Worm (Caenorhabditis elegans) whole organism, midembryonic: ENCODE data around the gene fipr-29.

Source experiments
- T22C8.4 ChIP-seq: fragments of 200-800 bp; sonication (Bioruptor generic); IDR thresholded peaks from 2 replicates; pipeline ENCODE4 v1.3.6; 2022; ENCODE audit warnings: missing genetic modification characterization, missing compliant biosample characterization
- cog-1 ChIP-seq: sonication (generic microtip); optimal IDR thresholded peaks from 2 replicates; lab custom pipeline; 2016; ENCODE audit warnings: missing genetic modification characterization, missing compliant biosample characterization
- flt-1 ChIP-seq: fragments of 200-800 bp; sonication (Bioruptor generic); IDR thresholded peaks from 2 replicates; pipeline ENCODE4 v1.3.6; 2022; ENCODE audit warnings: missing genetic modification characterization, missing compliant biosample characterization
- klf-2 ChIP-seq: fragments of 200-800 bp; sonication (Bioruptor generic); conservative IDR thresholded peaks from 2 replicates; pipeline ENCODE4 v1.3.6; 2022; ENCODE audit warnings: missing genetic modification reagents, missing genetic modification characterization, missing compliant biosample characterization
- med-1 ChIP-seq: sonication (generic microtip); optimal IDR thresholded peaks from 2 replicates; lab custom pipeline; 2017; ENCODE audit warnings: missing genetic modification characterization, mild to moderate bottlenecking, missing compliant biosample characterization, antibody characterized with exemption, missing genetic modification reagents; ENCODE audit not compliant: insufficient read depth
- ref-1 ChIP-seq: fragments of 200-800 bp; sonication (Bioruptor generic); conservative IDR thresholded peaks from 2 replicates; pipeline ENCODE4 v1.3.6; 2022; ENCODE audit warnings: missing genetic modification reagents, missing genetic modification characterization, missing compliant biosample characterization
- tab-1 ChIP-seq: fragments of 200-800 bp; sonication (Bioruptor generic); IDR thresholded peaks from 2 replicates; pipeline ENCODE4 v1.3.6; 2022; ENCODE audit warnings: missing genetic modification characterization, missing compliant biosample characterization
- ztf-23 ChIP-seq: fragments of 200-800 bp; sonication (Bioruptor generic); IDR thresholded peaks from 2 replicates; pipeline ENCODE4 v1.3.6; 2022; ENCODE audit warnings: missing genetic modification reagents, missing genetic modification characterization, missing compliant biosample characterization
- ztf-29 ChIP-seq: fragments of 200-800 bp; sonication (Bioruptor generic); IDR thresholded peaks from 2 replicates; pipeline ENCODE4 v1.3.6; 2022; ENCODE audit warnings: missing genetic modification reagents, missing genetic modification characterization, missing compliant biosample characterization

Gene fipr-29

DNA sequence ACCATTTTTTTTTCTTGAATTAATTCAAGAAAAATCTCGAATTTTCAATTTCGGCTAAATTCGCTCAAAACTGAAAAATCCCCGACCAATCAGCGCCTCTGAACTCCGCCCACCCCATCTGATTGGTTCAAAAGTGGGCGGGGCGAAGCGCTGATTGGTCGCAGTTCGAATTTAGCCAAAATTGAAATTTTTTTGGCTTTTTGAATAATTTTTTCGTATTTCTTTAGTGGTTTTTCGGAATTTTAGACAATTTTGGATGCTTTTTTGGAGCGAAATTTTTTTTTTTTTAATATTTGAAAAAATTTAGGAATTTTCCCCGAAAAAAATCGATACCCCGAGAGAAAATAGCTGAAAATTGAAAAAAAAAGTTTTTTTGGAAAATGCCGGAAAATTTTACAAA lies 26.2 kb downstream of the fipr-29 start:
- TF ChIP-seq T22C8.4 (GFP tag; lab: Robert Waterston, UW) = no peak
- TF ChIP-seq ztf-29 (GFP tag; lab: Robert Waterston, UW) = no peak
- TF ChIP-seq med-1 (GFP tag; lab: Kevin White, UChicago) = no peak
- TF ChIP-seq ref-1 = no peak
- no peak for TF ChIP-seq tab-1 (GFP tag; lab: Robert Waterston, UW)
- TF ChIP-seq flt-1 = no peak
- TF ChIP-seq klf-2 (GFP tag; lab: Robert Waterston, UW) = no peak
- no peak for TF ChIP-seq cog-1 (tag; lab: Kevin White, UChicago)
- TF ChIP-seq ztf-23 (GFP tag; lab: Robert Waterston, UW) = no peak

DNA sequence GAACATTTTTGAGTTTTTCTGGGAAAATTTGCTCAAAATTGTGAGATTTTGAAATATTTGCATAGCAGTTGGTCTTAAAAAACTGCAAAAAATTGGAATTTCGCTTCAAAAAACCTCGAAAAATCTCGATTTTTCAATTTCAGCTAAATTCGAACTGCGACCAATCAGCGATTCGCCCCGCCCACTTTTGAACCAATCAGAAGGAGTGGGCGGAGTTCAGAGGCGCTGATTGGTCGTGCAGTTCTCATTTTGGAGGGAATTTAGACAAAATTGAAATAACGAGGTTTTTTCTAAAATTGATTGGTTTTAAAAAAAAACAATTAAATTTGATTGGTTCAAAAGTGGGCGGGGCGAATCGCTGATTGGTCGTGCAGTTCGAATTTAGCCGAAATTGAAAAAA lies 26.7 kb downstream of the fipr-29 start:
- TF ChIP-seq med-1 (GFP tag; lab: Kevin White, UChicago) (no peak), ztf-29 (GFP tag; lab: Robert Waterston, UW) (no peak), T22C8.4 (GFP tag; lab: Robert Waterston, UW) (no peak), ref-1 (no peak), cog-1 (tag; lab: Kevin White, UChicago) (no peak), ztf-23 (GFP tag; lab: Robert Waterston, UW) (no peak), klf-2 (GFP tag; lab: Robert Waterston, UW) (no peak), flt-1 (no peak), tab-1 (GFP tag; lab: Robert Waterston, UW) (no peak)

DNA sequence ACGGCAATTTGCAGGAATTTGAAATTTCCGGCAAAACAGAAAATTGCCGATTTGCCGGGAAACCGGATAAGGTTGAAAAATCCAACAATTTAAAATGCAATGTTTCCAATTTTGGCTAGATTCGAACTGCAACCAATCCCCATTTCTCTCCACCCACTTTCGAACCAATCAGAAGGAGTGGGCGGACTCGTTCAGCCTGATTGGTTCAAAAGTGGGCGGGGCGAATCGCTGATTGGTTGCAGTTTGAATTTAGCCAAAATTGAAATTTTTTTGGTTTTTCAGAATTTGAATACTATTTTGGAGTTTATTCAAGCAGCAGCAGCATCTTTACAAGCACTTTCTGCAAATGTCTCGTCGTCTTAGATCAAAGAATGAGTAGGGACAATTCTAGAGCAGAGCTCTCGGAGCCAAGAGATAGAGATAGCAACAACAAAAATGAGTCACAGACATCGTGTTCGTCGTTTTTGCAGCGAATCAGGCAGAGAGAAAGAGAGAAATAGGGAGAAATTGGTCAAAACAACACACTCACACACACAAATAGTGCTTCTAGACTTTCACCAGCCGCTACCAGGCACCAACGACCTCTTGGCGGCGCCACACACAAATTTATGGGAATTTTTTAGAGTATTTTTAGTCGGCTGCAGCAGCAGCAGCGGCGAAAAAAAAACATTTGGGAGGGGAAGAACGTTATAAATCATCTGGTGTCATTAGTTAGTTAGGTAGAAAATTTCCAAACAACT lies 29.0 kb downstream of the fipr-29 start:
- no peak for TF ChIP-seq med-1 (GFP tag; lab: Kevin White, UChicago)
- TF ChIP-seq klf-2 (GFP tag; lab: Robert Waterston, UW) = no peak
- no peak for TF ChIP-seq tab-1 (GFP tag; lab: Robert Waterston, UW)
- TF ChIP-seq T22C8.4 (GFP tag; lab: Robert Waterston, UW) = no peak
- TF ChIP-seq ref-1 = no peak
- TF ChIP-seq cog-1 (tag; lab: Kevin White, UChicago) = no peak

- TF ChIP-seq flt-1 = no peak
- TF ChIP-seq ztf-29 (GFP tag; lab: Robert Waterston, UW) = no peak
- TF ChIP-seq T22C8.4 (GFP tag; lab: Robert Waterston, UW) = no peak
- TF ChIP-seq tab-1 (GFP tag; lab: Robert Waterston, UW) = no peak
- TF ChIP-seq ref-1 = no peak
- TF ChIP-seq med-1 (GFP tag; lab: Kevin White, UChicago) = no peak
- TF ChIP-seq ztf-23 (GFP tag; lab: Robert Waterston, UW) = no peak
- TF ChIP-seq cog-1 (tag; lab: Kevin White, UChicago) = no peak
- no peak for TF ChIP-seq klf-2 (GFP tag; lab: Robert Waterston, UW)
Observed at ce11 chrIII:3029822-3030221, 30.3 kb downstream of the fipr-29 start.

DNA sequence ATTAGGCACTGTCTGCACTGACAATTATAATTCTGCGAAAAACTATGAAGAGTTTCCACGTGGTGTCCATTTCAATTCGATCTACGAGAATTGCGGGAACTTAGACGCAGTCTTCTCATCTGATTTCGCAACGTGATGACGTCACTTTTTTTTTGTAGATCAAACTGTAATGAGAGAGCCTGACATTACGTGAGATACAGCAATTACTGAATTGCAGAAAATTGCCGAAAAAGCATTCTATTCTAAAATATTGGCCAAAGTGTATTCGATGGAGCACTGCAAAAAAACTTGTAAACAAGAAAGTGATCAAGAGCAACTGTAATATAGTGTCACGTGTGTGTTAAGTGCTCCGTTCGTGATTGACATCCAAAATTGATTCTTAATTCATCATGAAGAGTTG lies 33.5 kb downstream of the fipr-29 start:
- TF ChIP-seq med-1 (GFP tag; lab: Kevin White, UChicago) = no peak
- no peak for TF ChIP-seq klf-2 (GFP tag; lab: Robert Waterston, UW)
- TF ChIP-seq flt-1 = no peak
- no peak for TF ChIP-seq ref-1
- no peak for TF ChIP-seq cog-1 (tag; lab: Kevin White, UChicago)

DNA sequence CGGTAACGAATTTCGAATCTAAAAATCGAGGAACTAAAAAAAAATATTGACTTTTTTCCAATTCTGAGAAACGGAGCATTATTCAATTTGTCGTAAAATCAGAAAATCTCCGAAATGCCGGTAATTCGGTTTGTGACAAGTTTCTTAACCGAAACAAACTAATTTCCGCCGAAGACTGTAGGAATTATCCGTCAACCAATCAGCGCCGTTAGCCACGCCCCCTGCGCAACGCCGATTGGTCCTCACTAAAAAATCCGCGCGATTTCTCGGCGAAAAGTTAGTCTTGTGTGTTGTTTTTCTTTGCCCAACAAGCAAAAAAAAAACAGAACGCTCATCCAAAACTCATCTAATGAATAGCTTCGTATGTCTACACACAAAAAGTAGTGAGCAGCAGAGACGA lies 40.1 kb downstream of the fipr-29 start:
- TF ChIP-seq ref-1 = no peak
- TF ChIP-seq tab-1 (GFP tag; lab: Robert Waterston, UW) = no peak
- TF ChIP-seq T22C8.4 (GFP tag; lab: Robert Waterston, UW) = no peak
- no peak for TF ChIP-seq cog-1 (tag; lab: Kevin White, UChicago)
- no peak for TF ChIP-seq ztf-29 (GFP tag; lab: Robert Waterston, UW)
- no peak for TF ChIP-seq med-1 (GFP tag; lab: Kevin White, UChicago)
- TF ChIP-seq flt-1 = no peak
- TF ChIP-seq klf-2 (GFP tag; lab: Robert Waterston, UW) = no peak
- no peak for TF ChIP-seq ztf-23 (GFP tag; lab: Robert Waterston, UW)

- TF ChIP-seq T22C8.4 (GFP tag; lab: Robert Waterston, UW) (no peak), klf-2 (GFP tag; lab: Robert Waterston, UW) (no peak), med-1 (GFP tag; lab: Kevin White, UChicago) (no peak), tab-1 (GFP tag; lab: Robert Waterston, UW) (no peak), ztf-23 (GFP tag; lab: Robert Waterston, UW) (no peak), flt-1 (no peak), ref-1 (no peak), ztf-29 (GFP tag; lab: Robert Waterston, UW) (no peak), cog-1 (tag; lab: Kevin White, UChicago) (no peak)
Observed at ce11 chrIII:3018822-3019221, 41.3 kb downstream of the fipr-29 start.

- TF ChIP-seq ref-1 = 0 out of 2 replicates have a peak, but pooled peaks have one; percentile 6
- 0 out of 2 replicates have a peak, but pooled peaks have one; percentile 12 for TF ChIP-seq tab-1 (GFP tag; lab: Robert Waterston, UW)
- TF ChIP-seq ztf-23 (GFP tag; lab: Robert Waterston, UW) = 0 out of 2 replicates have a peak, but pooled peaks have one; percentile 48
Observed at ce11 chrIII:3011644-3012043, 48.5 kb downstream of the fipr-29 start.
